Worm (Caenorhabditis elegans): ENCODE data around the gene F55A11.11.

F55A11.11 gene

ce11 chrV:11799252-11799822 is 16.4 kb downstream of the F55A11.11 start (continued):
- peak; percentile 37; the same call in 1 of the 2 replicates for TF ChIP-seq lin-38 (GFP tag; IDR thresholded peaks at IDR 0.05)
- TF ChIP-seq rbr-2 (tag; optimal IDR thresholded peaks at IDR 0.05), result peak; percentile 30
- no peak for TF ChIP-seq Y105C5A.15 (GFP tag; IDR thresholded peaks at IDR 0.05)
- TF ChIP-seq mep-1 (tag; optimal IDR thresholded peaks at IDR 0.05), result peak; percentile 49
- TF ChIP-seq mxl-2 (GFP tag; conservative IDR thresholded peaks at IDR 0.05), result peak; percentile 94
- TF ChIP-seq nhr-10 (tag; optimal IDR thresholded peaks at IDR 0.05), result peak; percentile 28
- peak; percentile 63; the same call in 1 of the 2 replicates for TF ChIP-seq lin-29 (GFP tag; IDR thresholded peaks at IDR 0.05)
- no peak for TF ChIP-seq snpc-1.2 (GFP tag; IDR thresholded peaks at IDR 0.05)
- TF ChIP-seq madf-9 (GFP tag; conservative IDR thresholded peaks at IDR 0.05), result no peak
- TF ChIP-seq unc-130 (GFP tag; optimal IDR thresholded peaks at IDR 0.05), result no peak
- TF ChIP-seq hmg-1.1 (GFP tag; IDR thresholded peaks at IDR 0.05), result 0 out of 2 replicates have a peak, but pooled peaks have one; percentile 34
- TF ChIP-seq ces-1 (GFP tag; optimal IDR thresholded peaks at IDR 0.05), result no peak
- peak; percentile 82 for TF ChIP-seq hlh-30 (tag; optimal IDR thresholded peaks at IDR 0.05; ENCODE audit: insufficient read depth)
- no peak for TF ChIP-seq fos-1 (tag; optimal IDR thresholded peaks at IDR 0.05)
- peak; percentile 84 for TF ChIP-seq spr-1 (tag; optimal IDR thresholded peaks at IDR 0.05)
- no peak for TF ChIP-seq F10B5.3 (tag; optimal IDR thresholded peaks at IDR 0.05)
- TF ChIP-seq fkh-10 (GFP tag; optimal IDR thresholded peaks at IDR 0.05), result no peak
- no peak for TF ChIP-seq madf-5 (GFP tag; IDR thresholded peaks at IDR 0.05)
- TF ChIP-seq php-3 (GFP tag; IDR thresholded peaks at IDR 0.05), result no peak
- peak; percentile 11 for TF ChIP-seq gei-8 (GFP tag; optimal IDR thresholded peaks at IDR 0.05)
- TF ChIP-seq nhr-41 (GFP tag; IDR thresholded peaks at IDR 0.05), result peak; percentile 44; the same call in 1 of the 2 replicates
- peak; percentile 99 for TF ChIP-seq nhr-48 (tag; optimal IDR thresholded peaks at IDR 0.05)
- peak; percentile 27 for TF ChIP-seq nhr-11 (tag; optimal IDR thresholded peaks at IDR 0.05)
- peak; percentile 49 for TF ChIP-seq jun-1 (tag; optimal IDR thresholded peaks at IDR 0.05)
- peak; percentile 74 for TF ChIP-seq ctbp-1 (GFP tag; IDR thresholded peaks at IDR 0.05)
- peak; percentile 94 for TF ChIP-seq hlh-11 (tag; optimal IDR thresholded peaks at IDR 0.05)
- peak in 1 of 2 experiments; percentile 67 for TF ChIP-seq lsy-2 (tag; optimal IDR thresholded peaks at IDR 0.05)
- no peak for TF ChIP-seq T20F7.1 (GFP tag; optimal IDR thresholded peaks at IDR 0.05)
- TF ChIP-seq cey-2 (tag; optimal IDR thresholded peaks at IDR 0.05; ENCODE audit: borderline replicate concordance, insufficient read depth), result peak; percentile 96
- no peak for TF ChIP-seq ceh-32 (tag; optimal IDR thresholded peaks at IDR 0.05; ENCODE audit: poor library complexity)
- TF ChIP-seq mxl-3 (GFP tag; optimal IDR thresholded peaks at IDR 0.05), result peak; percentile 99

- TF ChIP-seq nhr-111 (GFP tag; optimal IDR thresholded peaks at IDR 0.05) (no peak), ztf-11 (tag; optimal IDR thresholded peaks at IDR 0.05) (no peak), mxl-2 (GFP tag; conservative IDR thresholded peaks at IDR 0.05) (no peak), egl-27 (tag; optimal IDR thresholded peaks at IDR 0.05) (no peak), Y105C5A.15 (GFP tag; IDR thresholded peaks at IDR 0.05) (no peak), hlh-11 (tag; optimal IDR thresholded peaks at IDR 0.05) (peak; percentile 20), T20F7.1 (GFP tag; optimal IDR thresholded peaks at IDR 0.05) (peak; percentile 24), F37D6.2 (tag; optimal IDR thresholded peaks at IDR 0.05) (no peak), hlh-30 (tag; optimal IDR thresholded peaks at IDR 0.05; ENCODE audit: insufficient read depth) (no peak), pqm-1 (tag; optimal IDR thresholded peaks at IDR 0.05) (no peak), mdl-1 (tag; optimal IDR thresholded peaks at IDR 0.05) (peak in 1 of 2 experiments; percentile 17), nhr-28 (tag; optimal IDR thresholded peaks at IDR 0.05) (peak; percentile 28), lin-15B (tag; optimal IDR thresholded peaks at IDR 0.05) (no peak), ZK337.2 (GFP tag; IDR thresholded peaks at IDR 0.05) (no peak), mep-1 (tag; optimal IDR thresholded peaks at IDR 0.05) (no peak), set-16 (GFP tag; IDR thresholded peaks at IDR 0.05) (no peak), nhr-10 (tag; optimal IDR thresholded peaks at IDR 0.05) (no peak), daf-19 (GFP tag; conservative IDR thresholded peaks at IDR 0.05) (no peak), F49E8.2 (tag; optimal IDR thresholded peaks at IDR 0.05; ENCODE audit: borderline replicate concordance) (no peak), dve-1 (tag; optimal IDR thresholded peaks at IDR 0.05; ENCODE audit: insufficient read depth) (peak; percentile 1), snpc-1.2 (GFP tag; IDR thresholded peaks at IDR 0.05) (no peak), D1046.2 (GFP tag; IDR thresholded peaks at IDR 0.05) (no peak), unc-130 (GFP tag; optimal IDR thresholded peaks at IDR 0.05) (no peak), F44E2.7 (GFP tag; IDR thresholded peaks at IDR 0.05) (no peak), nhr-42 (GFP tag; IDR thresholded peaks at IDR 0.05) (no peak), lsy-2 (tag; optimal IDR thresholded peaks at IDR 0.05) (peak in 1 of 2 experiments; percentile 34), nhr-48 (tag; optimal IDR thresholded peaks at IDR 0.05) (peak; percentile 56)
These were observed 17.5 kb downstream of the F55A11.11 start for ce11 chrV:11800486-11800885.
